Fruit fly (Drosophila melanogaster) whole organism, embryonic: Measurements from ENCODE around the gene CG3529.

ENCODE experiments used
- Antp ChIP-seq: fragments of 200-800 bp; sonication (Bioruptor generic); optimal IDR thresholded peaks from 3 replicates; lab custom pipeline; 2016; ENCODE audit warnings: missing biosample characterization, missing genetic modification characterization
- Atf3 ChIP-seq: fragments of 200-800 bp; sonication (Bioruptor generic); optimal IDR thresholded peaks from 3 replicates; lab custom pipeline; 2016; ENCODE audit warnings: missing biosample characterization, missing genetic modification characterization
- Blimp-1 ChIP-seq: fragments of 200-800 bp; sonication (Bioruptor generic); optimal IDR thresholded peaks from 3 replicates; lab custom pipeline; 2018; ENCODE audit warnings: missing biosample characterization, missing genetic modification characterization, mild to moderate bottlenecking, moderate library complexity, missing genetic modification reagents
- CG11723 ChIP-seq: fragments of 200-800 bp; sonication (Bioruptor generic); optimal IDR thresholded peaks from 2 replicates; lab custom pipeline; 2017; ENCODE audit warnings: missing biosample characterization, mild to moderate bottlenecking, missing genetic modification characterization
- CG12071 ChIP-seq: fragments of 200-800 bp; sonication (Bioruptor generic); optimal IDR thresholded peaks from 3 replicates; lab custom pipeline; 2018; ENCODE audit warnings: missing biosample characterization, mild to moderate bottlenecking, missing genetic modification characterization
- CG12769 ChIP-seq: fragments of 200-800 bp; sonication (Bioruptor generic); optimal IDR thresholded peaks from 2 replicates; lab custom pipeline; 2019; ENCODE audit warnings: missing biosample characterization, mild to moderate bottlenecking, missing genetic modification characterization, moderate library complexity
- CG12942 ChIP-seq: fragments of 200-800 bp; sonication (Bioruptor generic); optimal IDR thresholded peaks from 3 replicates; lab custom pipeline; 2016; ENCODE audit warnings: missing biosample characterization, missing genetic modification characterization
- CG13296 ChIP-seq: fragments of 200-800 bp; sonication (Bioruptor generic); optimal IDR thresholded peaks from 3 replicates; lab custom pipeline; 2018; ENCODE audit warnings: missing biosample characterization, mild to moderate bottlenecking, missing genetic modification characterization
- CG13775 ChIP-seq: fragments of 200-800 bp; sonication (Bioruptor generic); optimal IDR thresholded peaks from 3 replicates; lab custom pipeline; 2017; ENCODE audit warnings: missing biosample characterization, mild to moderate bottlenecking, missing genetic modification characterization
- CG14667 ChIP-seq: fragments of 200-800 bp; sonication (Bioruptor generic); IDR thresholded peaks from 2 replicates; pipeline ENCODE4 v1.3.6; 2022; ENCODE audit warnings: missing biosample characterization, missing genetic modification characterization
- CG15601 ChIP-seq: fragments of 200-800 bp; sonication (Bioruptor generic); optimal IDR thresholded peaks from 3 replicates; lab custom pipeline; 2019; ENCODE audit warnings: missing biosample characterization, mild to moderate bottlenecking, missing genetic modification characterization, moderate library complexity
- CG17186 ChIP-seq: fragments of 200-800 bp; sonication (Bioruptor generic); optimal IDR thresholded peaks from 3 replicates; lab custom pipeline; 2017; ENCODE audit warnings: missing biosample characterization, missing genetic modification reagents, missing genetic modification characterization
- CG18619 ChIP-seq: fragments of 200-800 bp; sonication (Bioruptor generic); optimal IDR thresholded peaks from 3 replicates; lab custom pipeline; 2017; ENCODE audit warnings: missing biosample characterization, mild to moderate bottlenecking, missing genetic modification characterization
- CG18764 ChIP-seq: fragments of 200-800 bp; sonication (Bioruptor generic); optimal IDR thresholded peaks from 3 replicates; lab custom pipeline; 2016; ENCODE audit warnings: missing biosample characterization, missing genetic modification characterization
- CG30403 ChIP-seq: fragments of 200-800 bp; sonication (Bioruptor generic); optimal IDR thresholded peaks from 3 replicates; lab custom pipeline; 2016; ENCODE audit warnings: missing biosample characterization, missing genetic modification characterization
- CG31365 ChIP-seq: fragments of 200-800 bp; sonication (Bioruptor generic); optimal IDR thresholded peaks from 2 replicates; lab custom pipeline; 2018; ENCODE audit warnings: missing biosample characterization, mild to moderate bottlenecking, missing genetic modification characterization
- CG7786 ChIP-seq: fragments of 200-800 bp; sonication (Bioruptor generic); optimal IDR thresholded peaks from 2 replicates; lab custom pipeline; 2016; ENCODE audit warnings: missing biosample characterization, missing genetic modification characterization
- CG7963 ChIP-seq: fragments of 200-800 bp; sonication (Bioruptor generic); IDR thresholded peaks from 3 replicates; pipeline ENCODE4 v1.3.6; 2022; ENCODE audit warnings: missing biosample characterization, missing genetic modification characterization; ENCODE audit not compliant: partially characterized antibody
- CG8924 ChIP-seq: fragments of 200-800 bp; optimal IDR thresholded peaks from 3 replicates; lab custom pipeline; 2019; ENCODE audit warnings: missing biosample characterization, mild to moderate bottlenecking, missing genetic modification characterization, moderate library complexity
- CG8944 ChIP-seq: fragments of 200-800 bp; sonication (Bioruptor generic); optimal IDR thresholded peaks from 3 replicates; lab custom pipeline; 2016; ENCODE audit warnings: missing biosample characterization, missing genetic modification characterization
- CG9817 ChIP-seq: fragments of 200-800 bp; sonication (Bioruptor generic); optimal IDR thresholded peaks from 2 replicates; lab custom pipeline; 2018; ENCODE audit warnings: missing biosample characterization, mild to moderate bottlenecking, missing genetic modification characterization, moderate library complexity
- Chrac-16 ChIP-seq: fragments of 200-800 bp; sonication (Bioruptor generic); optimal IDR thresholded peaks from 3 replicates; lab custom pipeline; 2016; ENCODE audit warnings: missing biosample characterization, missing genetic modification characterization
- D19A ChIP-seq: fragments of 200-800 bp; optimal IDR thresholded peaks from 3 replicates; lab custom pipeline; 2019; ENCODE audit warnings: missing biosample characterization, mild to moderate bottlenecking, missing genetic modification characterization, moderate library complexity
- Dbx ChIP-seq: fragments of 200-800 bp; sonication (Bioruptor generic); IDR thresholded peaks from 3 replicates; pipeline ENCODE4 v1.3.6; 2022; ENCODE audit warnings: missing biosample characterization, missing genetic modification characterization
- Doc3 ChIP-seq: fragments of 200-800 bp; sonication (Bioruptor generic); IDR thresholded peaks from 3 replicates; pipeline ENCODE4 v1.3.6; 2022; ENCODE audit warnings: missing biosample characterization, missing genetic modification characterization; ENCODE audit not compliant: partially characterized antibody
- Gsc ChIP-seq: fragments of 200-800 bp; sonication (Bioruptor generic); IDR thresholded peaks from 2 replicates; pipeline ENCODE4 v1.3.6; 2022; ENCODE audit warnings: missing biosample characterization, missing genetic modification characterization
- Gug ChIP-seq: fragments of 200-800 bp; sonication (Bioruptor generic); IDR thresholded peaks from 4 replicates; pipeline ENCODE4 v1.3.6; 2022; ENCODE audit warnings: missing biosample characterization, missing genetic modification characterization
- H15 ChIP-seq: fragments of 200-800 bp; sonication (Bioruptor generic); IDR thresholded peaks from 3 replicates; pipeline ENCODE4 v1.3.6; 2022; ENCODE audit warnings: missing biosample characterization, missing genetic modification characterization
- Hey ChIP-seq: fragments of 200-800 bp; sonication (Bioruptor generic); optimal IDR thresholded peaks from 3 replicates; lab custom pipeline; 2018; ENCODE audit warnings: missing biosample characterization, mild to moderate bottlenecking, missing genetic modification characterization
- Hmr ChIP-seq: fragments of 200-800 bp; sonication (Bioruptor generic); optimal IDR thresholded peaks from 3 replicates; lab custom pipeline; 2017; ENCODE audit warnings: mild to moderate bottlenecking, missing biosample characterization, missing genetic modification reagents, missing genetic modification characterization
- Lim3 ChIP-seq: fragments of 200-800 bp; sonication (Bioruptor generic); IDR thresholded peaks from 2 replicates; pipeline ENCODE4 v1.3.6; 2022; ENCODE audit warnings: missing biosample characterization, missing genetic modification characterization
- MBD-R2 ChIP-seq: fragments of 200-800 bp; sonication (Bioruptor generic); IDR thresholded peaks from 2 replicates; pipeline ENCODE4 v1.3.6; 2022; ENCODE audit warnings: missing biosample characterization, missing genetic modification characterization
- Max ChIP-seq: fragments of 200-800 bp; sonication (Bioruptor generic); optimal IDR thresholded peaks from 2 replicates; lab custom pipeline; 2016; ENCODE audit warnings: missing biosample characterization, mild to moderate bottlenecking, missing genetic modification characterization
- Nf-YC ChIP-seq: fragments of 200-800 bp; optimal IDR thresholded peaks from 3 replicates; lab custom pipeline; 2019; ENCODE audit warnings: missing biosample characterization, mild to moderate bottlenecking, missing genetic modification characterization, moderate library complexity
- Pdp1 ChIP-seq, 2 experiments: fragments of 200-800 bp; sonication (Bioruptor generic); optimal IDR thresholded peaks; 3 replicates each; lab custom pipeline; 2016; ENCODE audit warnings: missing biosample characterization in 2 of 2, missing genetic modification characterization in 2 of 2, mild to moderate bottlenecking in 1 of 2, moderate library complexity in 1 of 2
- Ptx1 ChIP-seq: fragments of 200-800 bp; sonication (Bioruptor generic); IDR thresholded peaks from 2 replicates; pipeline ENCODE4 v1.3.6; 2022; ENCODE audit warnings: missing biosample characterization, missing genetic modification characterization
- Stat92E ChIP-seq, 3 experiments: fragments of >200 bp in 2 of 3; fragments of 200-800 bp in 1 of 3; sonication (Bioruptor generic) in 1 of 3; optimal IDR thresholded peaks; 2 replicates each; lab custom pipeline; 2017 to 2019; ENCODE audit warnings: missing biosample characterization in 3 of 3, missing genetic modification characterization in 3 of 3, mild to moderate bottlenecking in 1 of 3, moderate library complexity in 1 of 3
- TFAM ChIP-seq: fragments of 200-800 bp; sonication (Bioruptor generic); optimal IDR thresholded peaks from 2 replicates; lab custom pipeline; 2017; ENCODE audit warnings: missing biosample characterization, missing genetic modification characterization, inconsistent platforms
- ara ChIP-seq: fragments of 200-800 bp; sonication (Bioruptor generic); IDR thresholded peaks from 2 replicates; pipeline ENCODE4 v1.3.6; 2022; ENCODE audit warnings: missing biosample characterization, missing genetic modification characterization
- caup ChIP-seq: fragments of 200-800 bp; sonication (Bioruptor generic); optimal IDR thresholded peaks from 3 replicates; lab custom pipeline; 2017; ENCODE audit warnings: missing biosample characterization, mild to moderate bottlenecking, missing genetic modification characterization, moderate library complexity; ENCODE audit not compliant: severe bottlenecking
- chinmo ChIP-seq: fragments of 200-800 bp; sonication (Bioruptor generic); IDR thresholded peaks from 4 replicates; pipeline ENCODE4 v1.3.6; 2022; ENCODE audit warnings: missing biosample characterization, missing genetic modification characterization; ENCODE audit not compliant: partially characterized antibody
- chn ChIP-seq: fragments of 200-800 bp; sonication (Bioruptor generic); optimal IDR thresholded peaks from 2 replicates; lab custom pipeline; 2016; ENCODE audit warnings: missing biosample characterization, missing genetic modification characterization
- ewg ChIP-seq: fragments of 200-800 bp; sonication (Bioruptor generic); optimal IDR thresholded peaks from 3 replicates; lab custom pipeline; 2017; ENCODE audit warnings: mild to moderate bottlenecking, missing biosample characterization, missing genetic modification reagents, missing genetic modification characterization
- lola ChIP-seq, 3 experiments: fragments of >200 bp in 2 of 3; fragments of 200-800 bp in 1 of 3; sonication (Bioruptor generic) in 1 of 3; optimal IDR thresholded peaks; 2 replicates each; lab custom pipeline; 2017 to 2019; ENCODE audit warnings: missing biosample characterization in 3 of 3, missing genetic modification characterization in 3 of 3, mild to moderate bottlenecking in 1 of 3, moderate library complexity in 1 of 3
- oc ChIP-seq: fragments of 200-800 bp; sonication (Bioruptor generic); optimal IDR thresholded peaks from 2 replicates; lab custom pipeline; 2018; ENCODE audit warnings: missing biosample characterization, mild to moderate bottlenecking, missing genetic modification characterization, moderate library complexity
- pzg ChIP-seq: fragments of 200-800 bp; sonication (Bioruptor generic); optimal IDR thresholded peaks from 3 replicates; lab custom pipeline; 2018; ENCODE audit warnings: missing biosample characterization, mild to moderate bottlenecking, missing genetic modification characterization, moderate library complexity
- sug ChIP-seq: fragments of 200-800 bp; optimal IDR thresholded peaks from 2 replicates; lab custom pipeline; 2019; ENCODE audit warnings: missing biosample characterization, mild to moderate bottlenecking, missing genetic modification characterization, moderate library complexity
- unc-4 ChIP-seq: fragments of 200-800 bp; sonication (Bioruptor generic); IDR thresholded peaks from 2 replicates; pipeline ENCODE4 v1.3.6; 2022; ENCODE audit warnings: missing biosample characterization, missing genetic modification characterization; ENCODE audit not compliant: partially characterized antibody

Gene CG3529

DNA sequence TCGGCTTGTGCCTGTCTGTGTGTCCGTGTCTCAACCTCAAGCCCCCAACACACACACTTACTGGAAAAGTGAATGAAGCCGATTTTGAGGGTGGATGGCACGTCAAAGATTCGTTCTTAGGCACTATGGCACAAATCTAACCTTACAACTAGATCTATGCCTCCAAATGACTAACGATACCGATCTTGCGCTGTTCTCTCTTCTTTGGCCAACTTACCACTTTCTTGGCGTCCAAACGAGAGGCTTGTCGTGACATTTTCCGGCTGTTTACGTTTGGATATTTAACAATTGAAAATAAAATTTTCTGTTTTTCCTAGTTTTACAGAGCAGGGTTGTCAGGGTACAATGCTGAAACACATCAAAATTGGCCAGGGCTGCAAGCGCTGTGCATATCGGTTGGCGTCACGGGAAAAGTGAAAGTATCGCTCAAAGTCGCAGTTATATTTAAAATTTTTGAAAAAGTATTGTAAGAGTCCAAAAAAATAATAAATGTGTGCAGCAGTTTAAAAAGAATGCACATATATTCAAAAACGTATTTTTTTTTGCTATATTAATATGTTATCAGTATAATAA is 4.7 kb upstream of the CG3529 start, which contains the start of the genes Bet3 and Nf-YA (continued):
- TF ChIP-seq CG18764 (GFP tag; lab: Kevin White, UChicago) = peak; percentile 6
- peak; percentile 12; the same call in 1 of the 3 replicates for TF ChIP-seq H15 (GFP tag; lab: Robert Waterston, UW)
- peak; percentile 80 for TF ChIP-seq Doc3 (GFP tag; lab: Robert Waterston, UW)
- TF ChIP-seq D19A (tag; lab: Kevin White, UChicago) = peak; percentile 20
- TF ChIP-seq CG31365 (tag; lab: Kevin White, UChicago) = no peak
- peak; percentile 35 for TF ChIP-seq caup
- peak; percentile 66 for TF ChIP-seq chn (GFP tag; lab: Kevin White, UChicago)
- TF ChIP-seq Antp (GFP tag; lab: Kevin White, UChicago) = peak; percentile 61
- TF ChIP-seq Ptx1 = peak; percentile 53; the same call in 1 of the 2 replicates
- TF ChIP-seq Pdp1 (GFP tag; optimal IDR thresholded peaks at IDR 0.05; lab: Kevin White, UChicago) = peak; percentile 39 to 51
- TF ChIP-seq pzg (GFP tag; lab: Kevin White, UChicago) = peak; percentile 79
- peak; percentile 99 for TF ChIP-seq Blimp-1 (GFP tag; lab: Kevin White, UChicago)
- TF ChIP-seq Gug (GFP tag; lab: Robert Waterston, UW) = peak; percentile 81
- TF ChIP-seq CG8944 (GFP tag; lab: Kevin White, UChicago) = peak; percentile 69
- TF ChIP-seq oc (tag; lab: Kevin White, UChicago) = no peak
- no peak for TF ChIP-seq Stat92E (GFP tag; optimal IDR thresholded peaks at IDR 0.05; lab: Kevin White, UChicago)
- peak; percentile 74 for TF ChIP-seq CG30403 (GFP tag; lab: Kevin White, UChicago)
- TF ChIP-seq ewg = peak; percentile 16
- peak; percentile 5 for TF ChIP-seq CG8924 (tag; lab: Kevin White, UChicago)
- TF ChIP-seq CG11723 (GFP tag; lab: Kevin White, UChicago) = no peak
- peak; percentile 57; the same call in 1 of the 3 replicates for TF ChIP-seq Dbx
- peak; percentile 10 for TF ChIP-seq CG15601
- TF ChIP-seq CG12942 (GFP tag; lab: Kevin White, UChicago) = peak; percentile 13
- TF ChIP-seq Lim3 = no peak
- peak; percentile 49 for TF ChIP-seq CG13775 (GFP tag; lab: Kevin White, UChicago)
- TF ChIP-seq Nf-YC (tag; lab: Kevin White, UChicago) = peak; percentile 43
- TF ChIP-seq CG12769 (tag; lab: Kevin White, UChicago) = peak; percentile 43
- TF ChIP-seq Atf3 (GFP tag; lab: Kevin White, UChicago) = peak; percentile 24
- peak in 1 of 3 experiments; percentile 9 for TF ChIP-seq lola (GFP tag; optimal IDR thresholded peaks at IDR 0.05; lab: Kevin White, UChicago)
- peak; percentile 41 for TF ChIP-seq sug
- no peak for TF ChIP-seq Hey (tag; lab: Kevin White, UChicago)
- peak; percentile 34 for TF ChIP-seq CG18619 (GFP tag; lab: Kevin White, UChicago)
- TF ChIP-seq CG13296 (GFP tag; lab: Kevin White, UChicago) = peak; percentile 0
- peak; percentile 42 for TF ChIP-seq Hmr (GFP tag; lab: Kevin White, UChicago)
- peak; percentile 58 for TF ChIP-seq CG9817
- no peak for TF ChIP-seq Gsc (GFP tag; lab: Robert Waterston, UW)
- TF ChIP-seq MBD-R2 (GFP tag; lab: Robert Waterston, UW) = peak; percentile 95
- no peak for TF ChIP-seq TFAM (GFP tag; lab: Kevin White, UChicago)
- TF ChIP-seq Chrac-16 (GFP tag; lab: Kevin White, UChicago) = peak; percentile 32
- TF ChIP-seq ara (GFP tag; lab: Robert Waterston, UW) = peak; percentile 55; the same call in 1 of the 2 replicates
- no peak for TF ChIP-seq CG12071 (GFP tag; lab: Kevin White, UChicago)
- peak; percentile 31 for TF ChIP-seq CG17186
- TF ChIP-seq unc-4 (GFP tag; lab: Robert Waterston, UW) = peak; percentile 86
- TF ChIP-seq CG7963 = peak; percentile 72; the same call in 2 of the 3 replicates
- TF ChIP-seq chinmo (GFP tag; lab: Robert Waterston, UW) = 0 out of 4 replicates have a peak, but pooled peaks have one; percentile 46
- no peak for TF ChIP-seq Max (GFP tag; lab: Kevin White, UChicago)
- no peak; the same call in 1 of the 2 replicates for TF ChIP-seq CG14667 (GFP tag; lab: Robert Waterston, UW)
- TF ChIP-seq CG7786 (GFP tag; lab: Kevin White, UChicago) = peak; percentile 51
